Worm (Caenorhabditis elegans) whole organism, L1 larva: ENCODE results near the gene F28B1.2.

Experiments
- aha-1 ChIP-seq: fragments of 150-350 bp; optimal IDR thresholded peaks from 2 replicates; lab custom pipeline; 2014; ENCODE audit warnings: missing biosample characterization, missing genetic modification characterization
- aly-2 ChIP-seq: fragments of 150-350 bp; optimal IDR thresholded peaks from 2 replicates; lab custom pipeline; 2014; ENCODE audit warnings: missing biosample characterization, missing genetic modification characterization
- blmp-1 ChIP-seq: fragments of 150-350 bp; optimal IDR thresholded peaks from 2 replicates; lab custom pipeline; 2014; ENCODE audit warnings: missing biosample characterization, missing genetic modification characterization
- ces-1 ChIP-seq: fragments of 150-350 bp; optimal IDR thresholded peaks from 2 replicates; lab custom pipeline; 2014; ENCODE audit warnings: missing biosample characterization, missing genetic modification reagents, missing genetic modification characterization
- isw-1 ChIP-seq: fragments of 200-800 bp; sonication (Bioruptor generic); IDR thresholded peaks from 2 replicates; pipeline ENCODE4 v1.3.6; 2022; ENCODE audit warnings: missing genetic modification characterization, missing compliant biosample characterization
- lin-15B ChIP-seq: fragments of 150-350 bp; sonication (generic microtip); optimal IDR thresholded peaks from 3 replicates; lab custom pipeline; 2014; ENCODE audit warnings: missing biosample characterization, missing genetic modification characterization
- lir-3 ChIP-seq: sonication (generic microtip); optimal IDR thresholded peaks from 2 replicates; lab custom pipeline; 2016; ENCODE audit warnings: mild to moderate bottlenecking, missing genetic modification characterization, moderate library complexity, missing compliant biosample characterization; ENCODE audit not compliant: poor library complexity
- lsy-2 ChIP-seq, 2 experiments: fragments of 150-350 bp; optimal IDR thresholded peaks; 2 replicates each; lab custom pipeline; 2014; ENCODE audit warnings: missing biosample characterization in 2 of 2, missing genetic modification characterization in 2 of 2
- mdl-1 ChIP-seq, 2 experiments: fragments of 150-350 bp; optimal IDR thresholded peaks; 2 replicates each; lab custom pipeline; 2014 to 2017; ENCODE audit warnings: missing biosample characterization in 2 of 2, missing genetic modification characterization in 2 of 2, inconsistent platforms in 1 of 2
- nhr-19 ChIP-seq: fragments of 200-800 bp; sonication (Bioruptor generic); conservative IDR thresholded peaks from 2 replicates; pipeline ENCODE4 v1.3.6; 2022; ENCODE audit warnings: missing genetic modification characterization, missing compliant biosample characterization
- nhr-237 ChIP-seq: fragments of 150-350 bp; optimal IDR thresholded peaks from 2 replicates; lab custom pipeline; 2014; ENCODE audit warnings: missing biosample characterization, missing genetic modification characterization
- nhr-28 ChIP-seq: fragments of 150-350 bp; optimal IDR thresholded peaks from 2 replicates; lab custom pipeline; 2014; ENCODE audit warnings: missing biosample characterization, missing genetic modification characterization
- nhr-76 ChIP-seq: sonication (generic microtip); optimal IDR thresholded peaks from 2 replicates; lab custom pipeline; 2017; ENCODE audit warnings: missing biosample characterization, missing genetic modification characterization
- nhr-90 ChIP-seq: sonication (generic microtip); optimal IDR thresholded peaks from 2 replicates; lab custom pipeline; 2016; ENCODE audit warnings: mild to moderate bottlenecking, missing genetic modification characterization, missing compliant biosample characterization; ENCODE audit not compliant: poor library complexity

DNA sequence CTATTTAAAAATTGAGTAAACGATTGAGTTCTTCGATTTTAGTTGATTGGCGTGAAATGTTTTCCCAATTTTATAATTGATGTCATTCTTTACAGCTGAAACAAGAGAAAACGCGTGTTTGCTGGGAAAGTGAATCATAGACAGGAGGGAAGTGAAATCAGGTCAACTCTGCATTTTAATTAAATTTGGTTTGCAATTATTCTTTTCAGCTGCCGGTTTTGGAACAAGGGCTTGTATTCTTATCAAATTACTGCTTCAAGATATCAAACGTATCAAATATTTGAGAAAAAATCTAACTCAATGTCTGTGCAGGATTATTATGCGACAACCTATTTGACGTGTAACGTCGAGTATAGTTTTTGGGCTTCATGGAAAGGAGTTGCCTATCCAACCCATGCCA lies 27.8 kb upstream of the F28B1.2 start, which contains the start of gene srh-97:
- TF ChIP-seq nhr-237 = no peak
- TF ChIP-seq nhr-76 = no peak
- no peak for TF ChIP-seq aly-2 (tag; lab: Kevin White, UChicago)
- TF ChIP-seq isw-1 = no peak
- TF ChIP-seq blmp-1 (tag; lab: Kevin White, UChicago) = no peak
- no peak for TF ChIP-seq lsy-2 (tag; optimal IDR thresholded peaks at IDR 0.05; lab: Kevin White, UChicago)
- TF ChIP-seq lir-3 (tag; lab: Kevin White, UChicago) = no peak
- TF ChIP-seq nhr-19 (GFP tag; lab: Robert Waterston, UW) = no peak
- no peak for TF ChIP-seq nhr-90 (tag; lab: Kevin White, UChicago)
- no peak for TF ChIP-seq lin-15B
- TF ChIP-seq aha-1 (tag; lab: Kevin White, UChicago) = no peak
- TF ChIP-seq mdl-1 (tag; optimal IDR thresholded peaks at IDR 0.05; lab: Kevin White, UChicago) = no peak
- no peak for TF ChIP-seq nhr-28 (tag; lab: Kevin White, UChicago)
- TF ChIP-seq ces-1 = no peak
